Worm (Caenorhabditis elegans) whole organism, late embryonic: ENCODE results near the gene noca-2.

Experiments
- C08G9.2 ChIP-seq: sonication (generic microtip); optimal IDR thresholded peaks from 2 replicates; lab custom pipeline; 2016; ENCODE audit warnings: mild to moderate bottlenecking, missing genetic modification characterization, moderate library complexity, missing compliant biosample characterization
- F13H6.1 ChIP-seq: sonication (generic microtip); optimal IDR thresholded peaks from 2 replicates; lab custom pipeline; 2016; ENCODE audit warnings: missing genetic modification characterization, missing compliant biosample characterization
- ahr-1 ChIP-seq: sonication (generic microtip); optimal IDR thresholded peaks from 2 replicates; lab custom pipeline; 2016; ENCODE audit warnings: missing genetic modification characterization, missing compliant biosample characterization
- ama-1 ChIP-seq: fragments of 150-350 bp; optimal IDR thresholded peaks from 2 replicates; lab custom pipeline; 2014
- ceh-14 ChIP-seq: sonication (generic microtip); optimal IDR thresholded peaks from 2 replicates; lab custom pipeline; 2016; ENCODE audit warnings: missing genotype, missing genetic modification characterization, missing compliant biosample characterization
- ceh-2 ChIP-seq: sonication (generic microtip); optimal IDR thresholded peaks from 2 replicates; lab custom pipeline; 2016; ENCODE audit warnings: missing genotype, missing genetic modification characterization, missing compliant biosample characterization
- ceh-22 ChIP-seq: sonication (generic microtip); optimal IDR thresholded peaks from 2 replicates; lab custom pipeline; 2017; ENCODE audit warnings: missing biosample characterization, missing genetic modification characterization
- ceh-30 ChIP-seq: fragments of 150-350 bp; optimal IDR thresholded peaks from 2 replicates; lab custom pipeline; 2014; ENCODE audit warnings: missing biosample characterization, missing genetic modification characterization
- ceh-31 ChIP-seq: sonication (generic microtip); optimal IDR thresholded peaks from 2 replicates; lab custom pipeline; 2016; ENCODE audit warnings: missing genetic modification characterization, missing compliant biosample characterization
- ceh-34 ChIP-seq: sonication (generic microtip); optimal IDR thresholded peaks from 2 replicates; lab custom pipeline; 2016; ENCODE audit warnings: mild to moderate bottlenecking, missing genetic modification characterization, missing compliant biosample characterization
- ceh-6 ChIP-seq: fragments of 200-800 bp; sonication (Bioruptor generic); optimal IDR thresholded peaks from 2 replicates; lab custom pipeline; 2018; ENCODE audit warnings: mild to moderate bottlenecking, missing genetic modification characterization, missing compliant biosample characterization
- ceh-9 ChIP-seq: sonication (generic microtip); optimal IDR thresholded peaks from 2 replicates; lab custom pipeline; 2016; ENCODE audit warnings: mild to moderate bottlenecking, missing genetic modification characterization, inconsistent platforms, missing compliant biosample characterization
- dmd-4 ChIP-seq: sonication (generic microtip); optimal IDR thresholded peaks from 2 replicates; lab custom pipeline; 2016; ENCODE audit warnings: borderline replicate concordance, missing genetic modification characterization, missing compliant biosample characterization
- elt-2 ChIP-seq: sonication (generic microtip); optimal IDR thresholded peaks from 2 replicates; lab custom pipeline; 2016; ENCODE audit warnings: missing genetic modification reagents, missing genetic modification characterization, missing compliant biosample characterization
- elt-4 ChIP-seq: sonication (generic microtip); optimal IDR thresholded peaks from 2 replicates; lab custom pipeline; 2016; ENCODE audit warnings: missing genetic modification characterization, missing compliant biosample characterization
- ets-4 ChIP-seq: sonication (generic microtip); optimal IDR thresholded peaks from 2 replicates; lab custom pipeline; 2016; ENCODE audit warnings: missing genetic modification characterization, missing compliant biosample characterization
- eyg-1 ChIP-seq: sonication (generic microtip); optimal IDR thresholded peaks from 2 replicates; lab custom pipeline; 2016; ENCODE audit warnings: missing genotype, missing genetic modification characterization, missing compliant biosample characterization
- fax-1 ChIP-seq: sonication (generic microtip); optimal IDR thresholded peaks from 2 replicates; lab custom pipeline; 2016; ENCODE audit warnings: missing genotype, missing genetic modification characterization, missing compliant biosample characterization
- gmeb-2 ChIP-seq: sonication (generic microtip); optimal IDR thresholded peaks from 2 replicates; lab custom pipeline; 2016; ENCODE audit warnings: missing genetic modification characterization, inconsistent platforms, missing compliant biosample characterization
- hlh-13 ChIP-seq: fragments of 200-800 bp; sonication (Bioruptor generic); optimal IDR thresholded peaks from 2 replicates; lab custom pipeline; 2018; ENCODE audit warnings: mild to moderate bottlenecking, missing genetic modification characterization, missing compliant biosample characterization
- hlh-30 ChIP-seq: sonication (generic microtip); optimal IDR thresholded peaks from 2 replicates; lab custom pipeline; 2017; ENCODE audit warnings: antibody characterized with exemption, missing genetic modification characterization, missing compliant biosample characterization; ENCODE audit not compliant: insufficient read depth
- lin-11 ChIP-seq: fragments of 200-800 bp; sonication (Bioruptor generic); optimal IDR thresholded peaks from 2 replicates; lab custom pipeline; 2018; ENCODE audit warnings: mild to moderate bottlenecking, missing genetic modification characterization, missing compliant biosample characterization
- mec-3 ChIP-seq: sonication (generic microtip); optimal IDR thresholded peaks from 2 replicates; lab custom pipeline; 2016; ENCODE audit warnings: borderline replicate concordance, missing genetic modification characterization, missing compliant biosample characterization
- nfya-1 ChIP-seq: sonication (generic microtip); optimal IDR thresholded peaks from 2 replicates; lab custom pipeline; 2017; ENCODE audit warnings: missing genetic modification characterization, mild to moderate bottlenecking, missing compliant biosample characterization, antibody characterized with exemption, moderate library complexity
- nhr-232 ChIP-seq: sonication (generic microtip); optimal IDR thresholded peaks from 2 replicates; lab custom pipeline; 2016; ENCODE audit warnings: missing genetic modification characterization, missing compliant biosample characterization
- pat-9 ChIP-seq: fragments of 200-800 bp; sonication (Bioruptor generic); optimal IDR thresholded peaks from 2 replicates; lab custom pipeline; 2018; ENCODE audit warnings: mild to moderate bottlenecking, missing genetic modification characterization, moderate library complexity, missing compliant biosample characterization
- sdc-2 ChIP-seq: sonication (generic microtip); optimal IDR thresholded peaks from 2 replicates; lab custom pipeline; 2016; ENCODE audit warnings: missing genotype, missing genetic modification characterization, missing compliant biosample characterization
- sox-2 ChIP-seq: fragments of 200-800 bp; sonication (Bioruptor generic); IDR thresholded peaks from 2 replicates; pipeline ENCODE4 v1.3.6; 2022; ENCODE audit warnings: missing genetic modification reagents, missing genetic modification characterization, missing compliant biosample characterization
- unc-42 ChIP-seq: sonication (generic microtip); optimal IDR thresholded peaks from 2 replicates; lab custom pipeline; 2016; ENCODE audit warnings: missing genotype, missing genetic modification characterization, missing compliant biosample characterization
- unc-86 ChIP-seq: sonication (generic microtip); optimal IDR thresholded peaks from 2 replicates; lab custom pipeline; 2016; ENCODE audit warnings: missing genetic modification characterization, missing compliant biosample characterization
- zip-5 ChIP-seq: sonication (generic microtip); optimal IDR thresholded peaks from 2 replicates; lab custom pipeline; 2016; ENCODE audit warnings: missing genetic modification characterization, missing compliant biosample characterization
- ztf-16 ChIP-seq: sonication (generic microtip); optimal IDR thresholded peaks from 2 replicates; lab custom pipeline; 2017; ENCODE audit warnings: missing genetic modification characterization, missing compliant biosample characterization

Gene noca-2

ce11 chrX:11628580-11628979 lies 38.3 kb upstream of the noca-2 start, which contains the start of gene spp-30:
Gene spp-30, minus strand, starts transcription at chrX:11628680.
- peak; percentile 53 for TF ChIP-seq elt-2 (tag; lab: Kevin White, UChicago)
- TF ChIP-seq C08G9.2 (tag; lab: Kevin White, UChicago): no peak

ce11 chrX:11630499-11630898 lies 36.4 kb upstream of the noca-2 start:
- TF ChIP-seq nfya-1 (tag; lab: Kevin White, UChicago) (no peak), zip-5 (tag; lab: Kevin White, UChicago) (no peak), fax-1 (no peak), lin-11 (tag; lab: Kevin White, UChicago) (no peak), unc-42 (tag; lab: Kevin White, UChicago) (peak; percentile 79), ceh-34 (peak; percentile 54)

- TF ChIP-seq dmd-4 (tag; lab: Kevin White, UChicago) (no peak), ceh-9 (tag; lab: Kevin White, UChicago) (no peak), nhr-232 (no peak), gmeb-2 (tag; lab: Kevin White, UChicago) (no peak), lin-11 (tag; lab: Kevin White, UChicago) (no peak), elt-4 (tag; lab: Kevin White, UChicago) (no peak), eyg-1 (tag; lab: Kevin White, UChicago) (no peak), ets-4 (no peak), mec-3 (tag; lab: Kevin White, UChicago) (no peak), ceh-34 (no peak)
These were observed 34.8 kb upstream of the noca-2 start, which contains the start of gene sto-6 for ce11 chrX:11632107-11632506. Gene sto-6, plus strand, starts transcription at chrX:11632407.

ce11 chrX:11633278-11633677 lies 33.6 kb upstream of the noca-2 start:
- TF ChIP-seq ztf-16 (tag; lab: Kevin White, UChicago): no peak
- TF ChIP-seq sdc-2: no peak

ce11 chrX:11637721-11638120 lies 29.2 kb upstream of the noca-2 start:
- TF ChIP-seq hlh-30 (tag; lab: Kevin White, UChicago): no peak
- TF ChIP-seq sdc-2: no peak
- no peak for TF ChIP-seq sox-2 (GFP tag; lab: Robert Waterston, UW)
- TF ChIP-seq unc-86 (tag; lab: Kevin White, UChicago): no peak
- TF ChIP-seq fax-1: no peak
- no peak for TF ChIP-seq zip-5 (tag; lab: Kevin White, UChicago)
- no peak for TF ChIP-seq ceh-22
- TF ChIP-seq, all 69 proteins: peak for 0

ce11 chrX:11638987-11639386 lies 27.9 kb upstream of the noca-2 start:
- TF ChIP-seq ceh-31 (tag; lab: Kevin White, UChicago) (peak; percentile 30), ceh-14 (tag; lab: Kevin White, UChicago) (peak; percentile 2), unc-42 (tag; lab: Kevin White, UChicago) (peak; percentile 90), elt-2 (tag; lab: Kevin White, UChicago) (no peak)

ce11 chrX:11640463-11640995 lies 26.4 kb upstream of the noca-2 start:
- TF ChIP-seq ceh-14 (tag; lab: Kevin White, UChicago) (peak; percentile 1), ceh-6 (GFP tag; lab: Kevin White, UChicago) (no peak), unc-42 (tag; lab: Kevin White, UChicago) (peak; percentile 84)

ce11 chrX:11641562-11641961 lies 25.4 kb upstream of the noca-2 start:
- TF ChIP-seq mec-3 (tag; lab: Kevin White, UChicago): no peak
- TF ChIP-seq ama-1 (lab: Kevin White, UChicago): no peak
- no peak for TF ChIP-seq hlh-13 (GFP tag; lab: Kevin White, UChicago)
- no peak for TF ChIP-seq F13H6.1 (tag; lab: Kevin White, UChicago)
- TF ChIP-seq ceh-30: no peak
- no peak for TF ChIP-seq ceh-34
- no peak for TF ChIP-seq ahr-1
- TF ChIP-seq unc-86 (tag; lab: Kevin White, UChicago): no peak
- no peak for TF ChIP-seq ceh-2 (tag; lab: Kevin White, UChicago)
- TF ChIP-seq pat-9 (tag; lab: Kevin White, UChicago): no peak
- no peak for TF ChIP-seq dmd-4 (tag; lab: Kevin White, UChicago)
